Fruit fly (Drosophila melanogaster): ENCODE results near the gene CG14218.

DNA sequence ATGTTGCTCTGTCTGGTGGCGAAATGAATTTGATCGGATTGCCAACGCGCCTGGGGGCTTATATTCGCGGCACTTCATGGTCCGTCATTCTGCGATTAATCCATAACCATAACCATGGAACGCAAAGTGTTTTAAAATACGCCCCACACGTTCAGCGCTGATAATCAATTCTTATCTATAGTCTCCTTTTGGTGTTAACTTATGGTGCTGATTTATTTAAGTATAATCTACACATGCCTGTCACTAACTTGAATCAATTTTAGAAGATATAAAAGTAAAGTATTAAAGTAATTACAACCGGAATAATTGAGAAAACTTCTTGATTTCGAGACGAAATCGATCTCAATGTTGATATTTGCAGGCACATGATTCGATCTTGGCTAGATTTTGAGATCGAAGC is 8.3 kb upstream of the CG14218 start, which contains the start of gene CG14219:
- TF ChIP-seq CG11398 (GFP tag; optimal IDR thresholded peaks at IDR 0.05), result no peak
- no peak for TF ChIP-seq Dek (tag; optimal IDR thresholded peaks at IDR 0.05)
- TF ChIP-seq CG8290 (GFP tag; optimal IDR thresholded peaks at IDR 0.05), result no peak
- TF ChIP-seq CG8290 (tag; optimal IDR thresholded peaks at IDR 0.05), result no peak
- TF ChIP-seq CkIIα-i1 (GFP tag; IDR thresholded peaks at IDR 0.05), result no peak
- no peak for TF ChIP-seq tio (GFP tag; optimal IDR thresholded peaks at IDR 0.05)
- no peak for TF ChIP-seq salm (tag; optimal IDR thresholded peaks at IDR 0.05)
- no peak for TF ChIP-seq CG11695 (GFP tag; IDR thresholded peaks at IDR 0.05)
- TF ChIP-seq Rfx (GFP tag; IDR thresholded peaks at IDR 0.05), result no peak
- no peak for TF ChIP-seq Nf-YC (tag; optimal IDR thresholded peaks at IDR 0.05)
- TF ChIP-seq Ssrp (tag; optimal IDR thresholded peaks at IDR 0.05), result no peak
- no peak for TF ChIP-seq tna (GFP tag; IDR thresholded peaks at IDR 0.05; ENCODE audit: partially characterized antibody)
- no peak for TF ChIP-seq D (optimal IDR thresholded peaks at IDR 0.05)
- TF ChIP-seq D (GFP tag; optimal IDR thresholded peaks at IDR 0.05), result no peak
- no peak for TF ChIP-seq maf-S (GFP tag; optimal IDR thresholded peaks at IDR 0.05)
- no peak for TF ChIP-seq ro (GFP tag; IDR thresholded peaks at IDR 0.05)

All from whole organism, embryonic.